Worm (Caenorhabditis elegans): ENCODE results near the gene K11H3.3.

The K11H3.3 gene

ce11 chrIII:9867780-9868503 lies 16.3 kb downstream of the K11H3.3 start, which contains the start of gene dhhc-4 (continued):
- TF ChIP-seq mep-1 (tag; optimal IDR thresholded peaks at IDR 0.05) (peak; percentile 52), isw-1 (GFP tag; IDR thresholded peaks at IDR 0.05) (peak; percentile 82), elt-2 (tag; optimal IDR thresholded peaks at IDR 0.05) (peak; percentile 72), tbx-2 (tag; optimal IDR thresholded peaks at IDR 0.05) (peak; percentile 94), pax-3 (tag; optimal IDR thresholded peaks at IDR 0.05) (peak; percentile 95), pag-3 (tag; optimal IDR thresholded peaks at IDR 0.05; ENCODE audit: borderline replicate concordance, insufficient read depth) (no peak), ceh-8 (GFP tag; optimal IDR thresholded peaks at IDR 0.05) (peak; percentile 87), ztf-11 (tag; optimal IDR thresholded peaks at IDR 0.05) (peak in 1 of 2 experiments; percentile 96), ets-5 (GFP tag; IDR thresholded peaks at IDR 0.05) (no peak), irx-1 (tag; optimal IDR thresholded peaks at IDR 0.05) (peak; percentile 95), lin-13 (GFP tag; optimal IDR thresholded peaks at IDR 0.05) (no peak), hpl-2 (GFP tag; optimal IDR thresholded peaks at IDR 0.05) (no peak), nhr-19 (GFP tag; conservative IDR thresholded peaks at IDR 0.05) (peak; percentile 90), dpl-1 (GFP tag; optimal IDR thresholded peaks at IDR 0.05) (peak; percentile 88 to 93 (median 91)), lsy-2 (tag; optimal IDR thresholded peaks at IDR 0.05) (peak; percentile 74 to 87), unc-98 (GFP tag; IDR thresholded peaks at IDR 0.05) (peak; percentile 88), vab-15 (tag; optimal IDR thresholded peaks at IDR 0.05) (peak; percentile 33), nhr-20 (tag; optimal IDR thresholded peaks at IDR 0.05) (peak; percentile 85), ceh-63 (GFP tag; optimal IDR thresholded peaks at IDR 0.05) (no peak), lin-35 (GFP tag; optimal IDR thresholded peaks at IDR 0.05) (peak; percentile 92 to 93), lin-15B (tag; optimal IDR thresholded peaks at IDR 0.05) (peak; percentile 37), mab-9 (GFP tag; IDR thresholded peaks at IDR 0.05) (peak; percentile 87), ztf-4 (tag; optimal IDR thresholded peaks at IDR 0.05) (no peak), blmp-1 (tag; optimal IDR thresholded peaks at IDR 0.05) (peak; percentile 89), ceh-82 (tag; optimal IDR thresholded peaks at IDR 0.05) (peak; percentile 52 to 58 (median 55)), nhr-237 (tag; optimal IDR thresholded peaks at IDR 0.05) (no peak), fkh-10 (GFP tag; optimal IDR thresholded peaks at IDR 0.05) (no peak), fos-1 (tag; optimal IDR thresholded peaks at IDR 0.05) (no peak), ceh-88 (GFP tag; IDR thresholded peaks at IDR 0.05) (peak; percentile 78), aly-2 (tag; optimal IDR thresholded peaks at IDR 0.05) (peak; percentile 13), skn-1 (tag; optimal IDR thresholded peaks at IDR 0.05) (peak; percentile 30), nhr-28 (tag; optimal IDR thresholded peaks at IDR 0.05) (no peak), nhr-84 (tag; optimal IDR thresholded peaks at IDR 0.05) (no peak), lir-3 (tag; optimal IDR thresholded peaks at IDR 0.05; ENCODE audit: poor library complexity) (peak; percentile 96), mef-2 (tag; optimal IDR thresholded peaks at IDR 0.05) (no peak), efl-1 (optimal IDR thresholded peaks at IDR 0.05) (peak; percentile 88 to 94), efl-1 (GFP tag; optimal IDR thresholded peaks at IDR 0.05 in 1 of 2) (peak; percentile 93 to 99), mdl-1 (tag; optimal IDR thresholded peaks at IDR 0.05) (no peak), tlp-1 (tag; optimal IDR thresholded peaks at IDR 0.05) (no peak), snpc-4 (tag; optimal IDR thresholded peaks at IDR 0.05) (peak; percentile 28), nhr-71 (tag; optimal IDR thresholded peaks at IDR 0.05) (peak; percentile 94), xbp-1 (tag; optimal IDR thresholded peaks at IDR 0.05) (peak; percentile 90), F16B12.6 (tag; optimal IDR thresholded peaks at IDR 0.05) (peak; percentile 0), swsn-7 (tag; optimal IDR thresholded peaks at IDR 0.05) (peak; percentile 89), grh-1 (GFP tag; IDR thresholded peaks at IDR 0.05) (peak; percentile 83), nhr-47 (tag; optimal IDR thresholded peaks at IDR 0.05) (peak; percentile 95), sox-4 (tag; optimal IDR thresholded peaks at IDR 0.05) (peak; percentile 91), nhr-76 (tag; optimal IDR thresholded peaks at IDR 0.05) (no peak), lin-14 (GFP tag; optimal IDR thresholded peaks at IDR 0.05) (peak; percentile 84), nhr-90 (tag; optimal IDR thresholded peaks at IDR 0.05; ENCODE audit: poor library complexity) (peak; percentile 96), alr-1 (tag; optimal IDR thresholded peaks at IDR 0.05; ENCODE audit: borderline replicate concordance) (no peak)

All from whole organism, L1 larva.